Worm (Caenorhabditis elegans): ENCODE measurements around the gene C39B5.6.

C39B5.6 gene

DNA sequence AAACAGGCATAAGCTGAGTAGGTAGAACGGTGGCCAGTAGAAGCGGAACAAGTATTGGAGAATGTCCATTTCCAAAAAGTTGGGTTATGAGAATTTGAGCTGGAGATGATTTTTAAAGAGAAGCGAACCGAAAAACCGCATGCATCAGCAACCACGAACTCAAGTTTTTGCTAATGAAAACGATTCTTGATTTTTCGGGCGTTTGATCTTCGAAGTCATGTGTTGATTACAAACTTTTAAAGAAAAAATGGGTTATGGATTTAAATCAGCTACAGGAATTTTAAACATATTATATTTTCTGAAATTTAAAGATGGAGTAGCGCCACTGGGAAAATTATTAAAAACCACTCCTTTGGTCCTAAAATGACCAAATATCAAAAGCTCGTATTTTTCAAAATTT is 26.1 kb downstream of the C39B5.6 start, which contains the start of gene srd-65:
Gene srd-65, minus strand, starts transcription at position 101 of the 400 bp plus-strand sequence.
- no peak for TF ChIP-seq skn-1 (tag; optimal IDR thresholded peaks at IDR 0.05)
- no peak for TF ChIP-seq sma-3 (GFP tag; optimal IDR thresholded peaks at IDR 0.05)
- no peak for TF ChIP-seq ztf-11 (tag; optimal IDR thresholded peaks at IDR 0.05)
- TF ChIP-seq ztf-1 (GFP tag; conservative IDR thresholded peaks at IDR 0.05), result no peak
- TF ChIP-seq mbf-1 (tag; optimal IDR thresholded peaks at IDR 0.05), result no peak
- no peak for TF ChIP-seq nhr-11 (tag; optimal IDR thresholded peaks at IDR 0.05)
- no peak for TF ChIP-seq ztf-4 (tag; optimal IDR thresholded peaks at IDR 0.05)

- TF ChIP-seq unc-62 (GFP tag; optimal IDR thresholded peaks at IDR 0.05) (no peak), ztf-1 (GFP tag; conservative IDR thresholded peaks at IDR 0.05) (no peak), sem-4 (tag; optimal IDR thresholded peaks at IDR 0.05) (no peak), fos-1 (tag; optimal IDR thresholded peaks at IDR 0.05) (peak; percentile 18), lin-13 (GFP tag; optimal IDR thresholded peaks at IDR 0.05) (no peak)
Observed at ce11 chrIII:2224478-2224877, 26.7 kb downstream of the C39B5.6 start, which contains the start of gene fbxa-38. fbxa-38 (plus strand) TSS chrIII:2224672.

ce11 chrIII:2227407-2227806 is 29.6 kb downstream of the C39B5.6 start, which contains the start of gene fbxa-62:
fbxa-62 (plus strand) TSS chrIII:2227707.
- TF ChIP-seq lin-39 (tag; optimal IDR thresholded peaks at IDR 0.05), result no peak
- TF ChIP-seq gmeb-1 (tag; optimal IDR thresholded peaks at IDR 0.05), result no peak
- no peak for TF ChIP-seq ztf-1 (GFP tag; conservative IDR thresholded peaks at IDR 0.05)
- no peak for TF ChIP-seq zag-1 (tag; optimal IDR thresholded peaks at IDR 0.05)
- TF ChIP-seq skn-1 (tag; optimal IDR thresholded peaks at IDR 0.05), result no peak
- no peak for TF ChIP-seq dmd-4 (tag; optimal IDR thresholded peaks at IDR 0.05)
- no peak for TF ChIP-seq nhr-10 (tag; optimal IDR thresholded peaks at IDR 0.05)
- TF ChIP-seq lin-13 (GFP tag; optimal IDR thresholded peaks at IDR 0.05), result no peak
- no peak for TF ChIP-seq egl-27 (tag; optimal IDR thresholded peaks at IDR 0.05)
- no peak for TF ChIP-seq sem-4 (tag; optimal IDR thresholded peaks at IDR 0.05)
- no peak for TF ChIP-seq nhr-129 (tag; optimal IDR thresholded peaks at IDR 0.05)
- TF ChIP-seq nhr-77 (tag; optimal IDR thresholded peaks at IDR 0.05), result no peak
- no peak for TF ChIP-seq ztf-11 (tag; optimal IDR thresholded peaks at IDR 0.05)
- TF ChIP-seq Y55F3AM.14 (GFP tag; optimal IDR thresholded peaks at IDR 0.05), result no peak
- no peak for TF ChIP-seq sma-9 (GFP tag; optimal IDR thresholded peaks at IDR 0.05)
- TF ChIP-seq sma-9 (tag; optimal IDR thresholded peaks at IDR 0.05), result no peak

DNA sequence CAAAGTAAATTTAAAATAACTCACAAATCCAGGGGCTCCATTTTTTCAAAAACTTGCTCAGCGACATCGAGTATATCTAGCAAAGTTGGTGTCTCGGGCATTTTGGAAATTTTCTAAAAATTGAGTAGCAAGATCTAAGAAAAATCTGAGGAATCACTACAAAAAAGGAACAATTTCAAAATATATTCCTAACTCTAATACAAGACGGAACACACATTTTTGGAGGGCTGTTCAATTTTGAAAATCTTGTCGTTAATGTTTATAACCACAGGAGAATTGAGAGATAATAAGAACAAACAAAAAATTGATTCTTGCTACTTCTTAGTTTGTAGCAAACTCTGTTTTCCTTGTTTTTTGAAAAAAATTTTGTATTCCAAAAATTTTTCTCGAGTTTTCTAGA is 34.6 kb downstream of the C39B5.6 start, which contains the start of gene fbxa-47:
Gene fbxa-47, minus strand, starts transcription at position 101 of the 400 bp plus-strand sequence.
- TF ChIP-seq gmeb-1 (tag; optimal IDR thresholded peaks at IDR 0.05) (no peak), nhr-12 (tag; optimal IDR thresholded peaks at IDR 0.05) (no peak), ztf-11 (tag; optimal IDR thresholded peaks at IDR 0.05) (no peak), nhr-23 (tag; optimal IDR thresholded peaks at IDR 0.05) (no peak), mbf-1 (tag; optimal IDR thresholded peaks at IDR 0.05) (no peak), nhr-129 (tag; optimal IDR thresholded peaks at IDR 0.05) (no peak), nhr-6 (tag; optimal IDR thresholded peaks at IDR 0.05) (no peak), lsy-2 (tag; optimal IDR thresholded peaks at IDR 0.05) (no peak), F13H6.1 (tag; optimal IDR thresholded peaks at IDR 0.05) (no peak), snpc-4 (tag; optimal IDR thresholded peaks at IDR 0.05) (no peak), skn-1 (tag; optimal IDR thresholded peaks at IDR 0.05) (no peak), dmd-4 (tag; optimal IDR thresholded peaks at IDR 0.05) (no peak), elt-3 (tag; optimal IDR thresholded peaks at IDR 0.05) (no peak), C34F6.9 (tag; optimal IDR thresholded peaks at IDR 0.05) (no peak)

- TF ChIP-seq blmp-1 (tag; optimal IDR thresholded peaks at IDR 0.05; ENCODE audit: insufficient read depth), result no peak
- no peak for TF ChIP-seq dmd-4 (tag; optimal IDR thresholded peaks at IDR 0.05)
- TF ChIP-seq ceh-16 (tag; optimal IDR thresholded peaks at IDR 0.05), result no peak
- TF ChIP-seq snpc-4 (tag; optimal IDR thresholded peaks at IDR 0.05), result no peak
- no peak for TF ChIP-seq R02D3.7 (tag; optimal IDR thresholded peaks at IDR 0.05)
- TF ChIP-seq elt-1 (tag; optimal IDR thresholded peaks at IDR 0.05), result no peak
- TF ChIP-seq ztf-11 (tag; optimal IDR thresholded peaks at IDR 0.05), result no peak
- TF ChIP-seq nhr-77 (tag; optimal IDR thresholded peaks at IDR 0.05), result no peak
- TF ChIP-seq lin-39 (tag; optimal IDR thresholded peaks at IDR 0.05), result no peak
- no peak for TF ChIP-seq zag-1 (tag; optimal IDR thresholded peaks at IDR 0.05)
- no peak for TF ChIP-seq unc-55 (GFP tag; optimal IDR thresholded peaks at IDR 0.05)
- TF ChIP-seq nhr-25 (tag; optimal IDR thresholded peaks at IDR 0.05), result no peak
- TF ChIP-seq Y55F3AM.14 (GFP tag; optimal IDR thresholded peaks at IDR 0.05), result no peak
- TF ChIP-seq C34F6.9 (tag; optimal IDR thresholded peaks at IDR 0.05), result no peak
- TF ChIP-seq nhr-237 (tag; optimal IDR thresholded peaks at IDR 0.05), result no peak
Observed at ce11 chrIII:2233399-2233798, 35.6 kb downstream of the C39B5.6 start.
